Worm (Caenorhabditis elegans) whole organism, L4/young adult: ENCODE results near the gene F22B7.1.

Experiments used
- W03F9.2 ChIP-seq: fragments of 150-350 bp; optimal IDR thresholded peaks from 2 replicates; lab custom pipeline; 2014; ENCODE audit warnings: missing biosample characterization, missing genetic modification characterization
- him-1 ChIP-seq: sonication (generic microtip); optimal IDR thresholded peaks from 2 replicates; lab custom pipeline; 2016; ENCODE audit warnings: missing genotype, missing genetic modification reagents, missing genetic modification characterization, missing compliant biosample characterization

DNA sequence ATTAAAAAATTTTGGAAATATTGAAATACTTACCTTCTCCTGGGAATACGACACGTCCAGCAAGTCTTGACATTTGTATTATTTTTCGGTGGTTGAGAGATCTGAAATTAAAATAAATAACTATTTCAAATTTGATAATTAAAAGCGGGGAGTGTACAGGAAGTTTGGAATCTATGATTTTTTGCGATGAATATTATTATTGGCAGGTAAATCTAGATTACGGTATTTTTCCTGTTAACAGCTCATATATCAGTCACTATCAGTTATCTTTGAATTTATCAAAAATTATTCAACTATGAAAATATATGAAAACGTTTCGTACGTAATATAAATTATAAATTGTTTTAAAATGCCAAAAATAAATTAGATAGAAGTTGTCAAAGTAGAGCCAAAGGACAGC is 50.9 kb downstream of the F22B7.1 start, which contains the start of gene B0303.14:
- TF ChIP-seq him-1 (tag; lab: Kevin White, UChicago) (no peak), W03F9.2 (tag; lab: Kevin White, UChicago) (no peak)
